Fruit fly (Drosophila melanogaster): ENCODE data around the gene Sol1.

- TF ChIP-seq Sin3A (optimal IDR thresholded peaks at IDR 0.05), result no peak
- no peak for TF ChIP-seq psq (optimal IDR thresholded peaks at IDR 0.05)
- TF ChIP-seq ttk (optimal IDR thresholded peaks at IDR 0.05), result no peak
- no peak for TF ChIP-seq insv (optimal IDR thresholded peaks at IDR 0.05)
- no peak for TF ChIP-seq h (optimal IDR thresholded peaks at IDR 0.05)
- TF ChIP-seq Myc (optimal IDR thresholded peaks at IDR 0.05), result no peak
These were observed 20.5 kb downstream of the Sol1 start, which contains the start of gene CG5167 for dm6 chr3R:12406235-12407196.

Measured in Kc167 (cell line).